Fruit fly (Drosophila melanogaster) whole organism, adult: Measurements from ENCODE around the gene CG32573.

ENCODE experiments used
- CG11617 ChIP-seq: fragments of 200-800 bp; sonication (Bioruptor generic); optimal IDR thresholded peaks from 2 replicates; lab custom pipeline; 2017; ENCODE audit warnings: mild to moderate bottlenecking, missing biosample characterization, missing genetic modification reagents, missing genetic modification characterization
- CG12768 ChIP-seq: fragments of 200-800 bp; sonication (Bioruptor generic); optimal IDR thresholded peaks from 2 replicates; lab custom pipeline; 2017; ENCODE audit warnings: missing biosample characterization, missing genetic modification characterization, mild to moderate bottlenecking, moderate library complexity, missing genetic modification reagents
- CG14711 ChIP-seq: fragments of 200-800 bp; sonication (Bioruptor generic); optimal IDR thresholded peaks from 2 replicates; lab custom pipeline; 2018; ENCODE audit warnings: missing biosample characterization, mild to moderate bottlenecking, missing genetic modification characterization, moderate library complexity
- CG1620 ChIP-seq: fragments of 200-800 bp; sonication (Bioruptor generic); optimal IDR thresholded peaks from 2 replicates; lab custom pipeline; 2016; ENCODE audit warnings: missing biosample characterization, missing genetic modification characterization
- CG33017 ChIP-seq: fragments of 200-800 bp; sonication (Bioruptor generic); optimal IDR thresholded peaks from 2 replicates; lab custom pipeline; 2018; ENCODE audit warnings: missing biosample characterization, mild to moderate bottlenecking, missing genetic modification characterization, moderate library complexity
- CG5204 ChIP-seq: fragments of 200-800 bp; sonication (Bioruptor generic); optimal IDR thresholded peaks from 2 replicates; lab custom pipeline; 2016; ENCODE audit warnings: missing biosample characterization, missing genetic modification characterization
- CG7045 ChIP-seq: fragments of 200-800 bp; sonication (Bioruptor generic); optimal IDR thresholded peaks from 2 replicates; lab custom pipeline; 2017; ENCODE audit warnings: missing biosample characterization, mild to moderate bottlenecking, missing genetic modification characterization
- CG7101 ChIP-seq: fragments of 200-800 bp; sonication (Bioruptor generic); optimal IDR thresholded peaks from 2 replicates; lab custom pipeline; 2018; ENCODE audit warnings: missing biosample characterization, mild to moderate bottlenecking, missing genetic modification characterization, moderate library complexity
- Clk ChIP-seq: fragments of 200-800 bp; sonication (Bioruptor generic); optimal IDR thresholded peaks from 2 replicates; lab custom pipeline; 2017; ENCODE audit warnings: missing biosample characterization, missing genetic modification characterization
- Crg-1 ChIP-seq: fragments of 200-800 bp; sonication (Bioruptor generic); optimal IDR thresholded peaks from 2 replicates; lab custom pipeline; 2016; ENCODE audit warnings: missing biosample characterization, missing genetic modification characterization
- Hr96 ChIP-seq: fragments of 200-800 bp; sonication (Bioruptor generic); optimal IDR thresholded peaks from 2 replicates; lab custom pipeline; 2016; ENCODE audit warnings: missing biosample characterization, missing genetic modification characterization
- Mnt ChIP-seq: fragments of 200-800 bp; sonication (Bioruptor generic); optimal IDR thresholded peaks from 2 replicates; lab custom pipeline; 2016; ENCODE audit warnings: missing biosample characterization, mild to moderate bottlenecking, missing genetic modification characterization
- bab1 ChIP-seq: fragments of 200-800 bp; sonication (Bioruptor generic); optimal IDR thresholded peaks from 3 replicates; lab custom pipeline; 2019; ENCODE audit warnings: missing biosample characterization, mild to moderate bottlenecking, missing genetic modification characterization, moderate library complexity
- cic ChIP-seq: fragments of 200-800 bp; sonication (Bioruptor generic); optimal IDR thresholded peaks from 2 replicates; lab custom pipeline; 2017; ENCODE audit warnings: missing biosample characterization, mild to moderate bottlenecking, missing genetic modification characterization, moderate library complexity
- cnc ChIP-seq, 2 experiments: fragments of >200 bp; optimal IDR thresholded peaks; 2 replicates each; lab custom pipeline; 2017
- kay ChIP-seq: fragments of 200-800 bp; sonication (Bioruptor generic); peaks from one replicate; lab custom pipeline; 2016; ENCODE audit warnings: missing biosample characterization, missing genetic modification characterization, borderline replicate concordance
- ovo ChIP-seq: fragments of 200-800 bp; sonication (Bioruptor generic); optimal IDR thresholded peaks from 2 replicates; lab custom pipeline; 2016; ENCODE audit warnings: missing biosample characterization, missing genetic modification characterization
- pad ChIP-seq: fragments of 200-800 bp; sonication (Bioruptor generic); optimal IDR thresholded peaks from 3 replicates; lab custom pipeline; 2017; ENCODE audit warnings: missing biosample characterization, missing genetic modification characterization, mild to moderate bottlenecking, moderate library complexity, missing genetic modification reagents
- tj ChIP-seq: fragments of 200-800 bp; sonication (Bioruptor generic); optimal IDR thresholded peaks from 3 replicates; lab custom pipeline; 2017; ENCODE audit warnings: missing biosample characterization, mild to moderate bottlenecking, missing genetic modification characterization, moderate library complexity
- toe ChIP-seq: fragments of 200-800 bp; sonication (Bioruptor generic); optimal IDR thresholded peaks from 2 replicates; lab custom pipeline; 2016; ENCODE audit warnings: missing biosample characterization, missing genetic modification characterization

Gene CG32573

DNA sequence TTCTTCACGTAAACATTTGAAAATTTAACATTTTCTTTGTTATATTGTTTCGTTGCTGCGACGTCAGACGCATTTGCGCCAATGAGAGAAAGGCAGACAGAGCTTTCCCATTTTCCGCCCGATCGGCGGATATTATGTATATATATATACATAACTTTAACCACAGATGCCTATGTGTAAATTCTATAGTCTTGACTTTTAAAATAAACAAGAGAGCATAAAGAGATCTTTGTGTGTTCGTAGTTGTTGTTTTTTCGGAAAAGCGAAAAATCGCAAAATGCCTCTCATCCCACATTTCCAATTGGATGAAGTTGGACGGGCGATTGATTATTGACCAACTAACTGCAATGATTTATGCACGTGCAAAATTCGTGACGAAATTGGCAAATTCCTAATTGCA, 25.5 kb downstream of the CG32573 start, which contains the start of gene CG13012:
Gene CG13012 (minus strand): TSS at position 101 of the 400 bp plus-strand sequence.
- TF ChIP-seq kay (GFP tag; lab: Kevin White, UChicago) = no peak
- TF ChIP-seq tj (GFP tag; lab: Kevin White, UChicago) = no peak
- TF ChIP-seq cic (GFP tag; lab: Kevin White, UChicago) = no peak
- TF ChIP-seq CG11617 (GFP tag; lab: Kevin White, UChicago) = no peak
- TF ChIP-seq CG12768 (GFP tag; lab: Kevin White, UChicago) = no peak
- no peak for TF ChIP-seq Crg-1 (GFP tag; lab: Kevin White, UChicago)
- no peak for TF ChIP-seq Mnt
- TF ChIP-seq bab1 (GFP tag; lab: Kevin White, UChicago) = no peak
- TF ChIP-seq ovo = no peak
- no peak for TF ChIP-seq cnc (optimal IDR thresholded peaks at IDR 0.05; lab: Kevin White, UChicago)
- TF ChIP-seq Clk (GFP tag; lab: Kevin White, UChicago) = no peak
- no peak for TF ChIP-seq CG14711
- no peak for TF ChIP-seq CG7101 (tag; lab: Kevin White, UChicago)
- TF ChIP-seq CG33017 (tag; lab: Kevin White, UChicago) = no peak
- no peak for TF ChIP-seq pad (GFP tag; lab: Kevin White, UChicago)

DNA sequence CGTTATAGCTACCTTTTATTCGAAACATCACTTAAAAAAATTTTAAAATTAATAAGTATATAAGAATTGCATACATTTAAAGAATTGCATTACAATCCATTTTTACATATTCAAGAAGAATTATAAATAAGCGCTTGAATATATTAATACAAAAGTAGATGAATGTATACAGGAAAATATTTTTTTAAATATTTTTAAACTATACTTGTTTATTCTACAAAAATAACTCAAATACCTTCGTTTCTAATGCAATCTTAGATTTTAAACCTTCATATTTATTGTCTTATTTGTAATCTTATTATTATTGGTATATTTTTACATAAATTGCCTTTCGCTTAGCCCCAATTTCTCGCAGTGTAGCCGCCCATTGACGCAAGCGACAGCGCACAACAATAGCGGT, 26.0 kb downstream of the CG32573 start:
- TF ChIP-seq CG11617 (GFP tag; lab: Kevin White, UChicago) (peak; percentile 9), CG7101 (tag; lab: Kevin White, UChicago) (peak; percentile 55), CG14711 (peak; percentile 7), tj (GFP tag; lab: Kevin White, UChicago) (no peak)

DNA sequence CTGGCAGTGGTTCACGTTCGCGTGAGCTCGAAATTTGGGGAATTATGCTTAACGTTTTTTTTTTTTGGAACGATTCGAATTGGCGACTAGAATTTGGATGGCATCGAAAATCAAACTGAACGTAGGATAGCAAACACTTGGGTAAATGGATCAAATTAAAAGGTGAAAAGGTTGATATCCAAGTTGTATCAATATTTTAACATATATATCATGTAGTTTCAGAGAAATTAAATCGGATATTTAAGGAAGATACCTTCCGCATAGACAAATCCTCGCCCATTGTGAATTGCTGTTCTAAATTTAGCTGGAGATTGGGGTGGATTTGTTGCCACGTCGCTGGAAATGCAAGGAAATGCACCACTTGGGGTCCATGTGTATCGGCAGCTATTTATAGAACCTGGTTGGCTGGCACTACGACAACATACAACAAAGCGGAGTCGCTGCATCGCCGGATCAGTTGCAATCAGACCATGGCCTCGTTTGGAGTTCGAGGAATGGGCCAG, 27.7 kb downstream of the CG32573 start, which contains the start of the genes CG13010 and sing:
Gene CG13010 (minus strand): TSS at position 101 of the 503 bp plus-strand sequence.
Gene sing (plus strand): TSS at position 453 of the 503 bp plus-strand sequence.
- TF ChIP-seq Clk (GFP tag; lab: Kevin White, UChicago) (no peak), cnc (optimal IDR thresholded peaks at IDR 0.05; lab: Kevin White, UChicago) (no peak)

DNA sequence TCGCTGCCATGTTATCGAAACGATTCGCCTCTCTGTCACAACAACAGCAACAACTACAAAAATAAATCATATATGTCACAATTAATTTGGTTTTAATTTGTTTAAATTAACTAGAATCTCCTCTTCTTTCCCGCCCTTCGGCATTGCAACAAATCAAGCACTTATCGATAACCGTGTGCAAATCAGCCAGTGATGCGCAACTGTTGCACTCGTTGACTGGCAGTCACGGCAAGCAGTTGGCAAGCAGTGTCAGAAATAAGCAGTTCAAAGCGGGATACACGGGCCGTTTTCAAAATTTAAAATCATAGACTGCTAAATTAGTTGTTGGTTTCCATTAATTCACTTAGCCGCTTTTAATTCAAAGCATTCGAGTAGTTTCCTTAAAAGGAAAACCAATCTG, 32.6 kb downstream of the CG32573 start, which contains the start of gene Axs:
Gene Axs (minus strand): TSS at position 131 of the 400 bp plus-strand sequence.
- TF ChIP-seq ovo (no peak), tj (GFP tag; lab: Kevin White, UChicago) (no peak), toe (GFP tag; lab: Kevin White, UChicago) (no peak), Crg-1 (GFP tag; lab: Kevin White, UChicago) (no peak), bab1 (GFP tag; lab: Kevin White, UChicago) (no peak), CG33017 (tag; lab: Kevin White, UChicago) (no peak), CG5204 (no peak), CG12768 (GFP tag; lab: Kevin White, UChicago) (no peak), Clk (GFP tag; lab: Kevin White, UChicago) (no peak), CG11617 (GFP tag; lab: Kevin White, UChicago) (no peak), pad (GFP tag; lab: Kevin White, UChicago) (no peak), cnc (optimal IDR thresholded peaks at IDR 0.05; lab: Kevin White, UChicago) (no peak), kay (GFP tag; lab: Kevin White, UChicago) (no peak), CG14711 (no peak), CG7101 (tag; lab: Kevin White, UChicago) (no peak), cic (GFP tag; lab: Kevin White, UChicago) (no peak), CG1620 (GFP tag; lab: Kevin White, UChicago) (no peak)

DNA sequence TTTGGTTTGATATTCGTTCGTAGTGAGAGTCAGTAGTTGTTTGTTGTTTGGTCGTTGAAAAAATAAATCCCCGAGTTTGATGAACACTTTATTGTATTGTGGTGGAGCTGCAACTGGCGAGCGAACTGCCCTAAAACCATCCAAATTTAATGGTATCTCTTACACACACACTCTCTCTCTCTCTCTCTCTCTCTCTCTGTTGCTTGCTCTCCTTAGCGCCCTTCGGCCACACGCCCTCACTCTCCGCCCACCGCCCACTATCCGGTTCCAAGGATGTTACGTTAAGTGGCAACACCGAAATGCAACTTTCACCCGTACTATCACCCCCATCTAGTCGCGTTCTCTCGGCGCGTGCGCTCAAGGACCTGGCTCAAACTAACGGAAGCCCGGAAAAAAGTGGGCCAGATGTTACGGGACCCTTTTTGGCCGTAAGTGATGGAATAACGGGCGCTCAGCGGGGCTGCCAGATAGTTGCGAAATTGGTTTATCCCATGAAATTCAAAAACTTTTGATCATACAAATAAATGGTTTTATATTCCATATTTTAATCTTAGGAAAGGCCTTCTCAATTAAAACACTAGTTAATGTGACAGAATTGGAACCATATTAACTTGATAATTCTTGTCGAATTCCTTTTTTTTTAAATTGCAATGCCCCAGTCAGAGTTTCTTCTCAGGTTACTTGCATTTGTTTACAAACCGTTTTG, 36.4 kb downstream of the CG32573 start:
- TF ChIP-seq bab1 (GFP tag; lab: Kevin White, UChicago) (no peak), CG5204 (no peak), toe (GFP tag; lab: Kevin White, UChicago) (peak; percentile 25)

DNA sequence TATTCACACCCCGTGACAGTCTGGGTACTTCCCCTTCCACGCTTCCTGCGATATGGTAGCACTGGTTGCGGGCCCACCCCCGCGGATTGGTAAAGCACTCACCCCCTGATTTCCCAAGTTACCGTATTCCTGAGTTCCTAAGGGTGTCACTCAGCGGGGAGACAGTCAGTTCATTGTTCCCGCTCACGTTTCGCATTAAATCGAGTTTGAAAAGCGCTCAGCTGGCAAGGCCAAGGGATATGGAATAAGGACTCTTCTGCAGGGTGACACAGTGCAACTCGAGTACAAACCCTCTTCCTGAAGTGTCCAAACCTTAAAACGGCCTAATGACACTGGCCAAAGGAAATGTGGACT, 36.9 kb downstream of the CG32573 start:
- TF ChIP-seq CG7101 (tag; lab: Kevin White, UChicago) = no peak
- TF ChIP-seq Mnt = no peak
- TF ChIP-seq Hr96 = no peak
- TF ChIP-seq pad (GFP tag; lab: Kevin White, UChicago) = no peak
- TF ChIP-seq CG33017 (tag; lab: Kevin White, UChicago) = no peak
- no peak for TF ChIP-seq cnc (optimal IDR thresholded peaks at IDR 0.05; lab: Kevin White, UChicago)
- no peak for TF ChIP-seq CG7045 (GFP tag; lab: Kevin White, UChicago)
- TF ChIP-seq toe (GFP tag; lab: Kevin White, UChicago) = no peak
- TF ChIP-seq Clk (GFP tag; lab: Kevin White, UChicago) = no peak
- TF ChIP-seq kay (GFP tag; lab: Kevin White, UChicago) = no peak
- no peak for TF ChIP-seq bab1 (GFP tag; lab: Kevin White, UChicago)
- TF ChIP-seq ovo = no peak
- no peak for TF ChIP-seq CG11617 (GFP tag; lab: Kevin White, UChicago)

DNA sequence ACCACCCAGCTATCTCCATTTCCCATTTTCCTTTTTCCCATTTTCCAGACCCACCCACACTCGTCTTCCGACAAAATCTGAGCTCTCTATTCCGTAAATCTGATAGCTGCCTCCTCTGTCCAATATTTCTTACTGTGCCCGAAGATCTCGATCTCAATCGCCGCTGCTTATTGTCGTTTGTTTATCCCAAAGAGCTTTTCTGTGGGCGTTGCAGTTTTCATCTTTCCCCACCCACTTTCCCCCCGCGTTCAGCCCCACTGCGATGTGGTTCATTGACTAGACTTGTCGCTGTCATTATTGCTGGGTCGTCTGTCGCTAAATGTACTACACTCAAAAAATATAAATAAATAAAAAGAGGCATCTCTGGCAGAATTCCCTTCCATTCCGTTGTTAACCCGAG, 38.2 kb downstream of the CG32573 start:
- TF ChIP-seq CG1620 (GFP tag; lab: Kevin White, UChicago) = no peak
- peak; percentile 56 for TF ChIP-seq tj (GFP tag; lab: Kevin White, UChicago)
